Worm (Caenorhabditis elegans): ENCODE results near the gene C02F12.8.
A peak's percentile ranks its signal among the peaks of the same experiment; 100 is the strongest.

The C02F12.8 gene

DNA sequence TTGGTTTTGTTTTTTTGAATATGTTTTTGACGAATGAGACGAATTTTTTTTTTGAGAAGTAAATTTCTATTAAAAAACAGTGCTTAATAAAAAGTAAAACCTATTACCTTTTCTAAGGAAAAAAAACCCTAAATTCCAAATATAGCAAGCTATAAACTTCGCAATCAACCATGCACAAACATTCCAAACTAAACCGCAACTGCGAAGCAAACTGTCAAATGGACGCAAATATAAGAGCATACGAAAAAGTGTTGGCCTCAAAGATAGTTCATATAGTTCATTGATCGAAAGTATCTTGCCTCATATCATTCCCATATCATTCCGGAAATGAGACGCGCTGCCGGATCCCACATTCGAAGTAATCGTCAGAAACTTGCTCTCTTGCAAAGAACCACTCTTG is 3.6 kb upstream of the C02F12.8 start, which contains the start of gene C01C4.3:
Gene C01C4.3 (plus strand): TSS at position 301 of the 400 bp plus-strand sequence.
- TF ChIP-seq F13C5.2 (tag; optimal IDR thresholded peaks at IDR 0.05) (no peak), hmg-4 (GFP tag; optimal IDR thresholded peaks at IDR 0.05) (no peak)

DNA sequence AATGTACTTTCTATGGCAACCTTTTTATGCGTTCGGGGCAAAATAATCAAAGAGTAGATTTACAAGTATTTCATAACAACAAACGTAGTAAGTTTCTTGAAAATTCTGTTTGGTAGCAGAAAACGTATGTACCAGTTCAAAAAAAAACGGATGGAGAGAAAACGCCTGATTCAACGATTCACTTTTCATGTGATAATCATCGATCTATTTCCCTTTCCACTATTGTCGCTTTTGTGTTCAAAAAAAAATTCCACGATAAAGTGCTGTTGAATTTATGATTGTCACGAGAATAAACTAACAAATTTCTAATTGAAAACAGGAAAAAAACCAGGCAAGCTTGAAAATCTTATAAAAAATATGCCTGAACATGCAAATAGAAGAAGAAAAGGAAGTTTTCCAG is 2.8 kb upstream of the C02F12.8 start:
- TF ChIP-seq flt-1 (GFP tag; IDR thresholded peaks at IDR 0.05) (no peak), tra-4 (tag; optimal IDR thresholded peaks at IDR 0.05) (no peak), aly-1 (tag; optimal IDR thresholded peaks at IDR 0.05) (no peak), ceh-36 (tag; optimal IDR thresholded peaks at IDR 0.05) (no peak), ama-1 (optimal IDR thresholded peaks at IDR 0.05) (no peak), ets-7 (tag; optimal IDR thresholded peaks at IDR 0.05) (no peak), tbx-37 (GFP tag; conservative IDR thresholded peaks at IDR 0.05) (no peak), ceh-13 (GFP tag; optimal IDR thresholded peaks at IDR 0.05) (no peak), scrt-1 (GFP tag; IDR thresholded peaks at IDR 0.05) (no peak), B0310.2 (tag; optimal IDR thresholded peaks at IDR 0.05) (no peak), F13C5.2 (tag; optimal IDR thresholded peaks at IDR 0.05) (no peak)

DNA sequence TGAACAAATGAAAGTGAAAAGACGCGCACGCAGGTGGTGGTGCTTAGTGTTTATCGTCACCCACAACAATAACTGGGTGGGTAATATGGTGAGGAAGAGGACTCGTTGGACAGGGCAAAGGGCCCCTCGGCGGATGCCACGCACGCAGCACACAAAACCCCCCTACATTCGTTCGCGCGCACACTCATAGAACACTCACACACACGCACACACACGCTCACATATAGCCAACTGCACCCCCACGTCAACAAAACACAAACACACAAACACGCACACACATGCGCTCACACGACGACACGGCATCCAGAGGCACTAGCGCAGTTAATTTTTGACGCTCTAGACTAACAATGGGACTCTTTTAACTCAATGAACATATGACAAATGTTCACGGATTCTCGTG is 1.1 kb upstream of the C02F12.8 start:
- TF ChIP-seq tbx-37 (GFP tag; conservative IDR thresholded peaks at IDR 0.05): peak; percentile 37; the same call in 1 of the 2 replicates
- no peak for TF ChIP-seq tbx-11 (GFP tag; IDR thresholded peaks at IDR 0.05)
- no peak for TF ChIP-seq scrt-1 (GFP tag; IDR thresholded peaks at IDR 0.05)
- TF ChIP-seq ama-1 (optimal IDR thresholded peaks at IDR 0.05): no peak
- TF ChIP-seq F13C5.2 (tag; optimal IDR thresholded peaks at IDR 0.05): peak; percentile 77
- 0 out of 2 replicates have a peak, but pooled peaks have one; percentile 40 for TF ChIP-seq sea-1 (GFP tag; conservative IDR thresholded peaks at IDR 0.05)
- TF ChIP-seq flt-1 (GFP tag; IDR thresholded peaks at IDR 0.05): no peak
- TF ChIP-seq aly-1 (tag; optimal IDR thresholded peaks at IDR 0.05): peak; percentile 35
- TF ChIP-seq ceh-36 (tag; optimal IDR thresholded peaks at IDR 0.05): no peak
- TF ChIP-seq hmbx-1 (tag; optimal IDR thresholded peaks at IDR 0.05): no peak
- TF ChIP-seq ceh-13 (GFP tag; optimal IDR thresholded peaks at IDR 0.05): no peak
- no peak for TF ChIP-seq ets-7 (tag; optimal IDR thresholded peaks at IDR 0.05)
- no peak for TF ChIP-seq B0310.2 (tag; optimal IDR thresholded peaks at IDR 0.05)
- TF ChIP-seq hmg-4 (GFP tag; optimal IDR thresholded peaks at IDR 0.05): peak; percentile 86
- TF ChIP-seq pes-1 (GFP tag; IDR thresholded peaks at IDR 0.05): peak; percentile 56; the same call in 1 of the 2 replicates
- no peak for TF ChIP-seq hnd-1 (tag; optimal IDR thresholded peaks at IDR 0.05)
- no peak for TF ChIP-seq tra-4 (tag; optimal IDR thresholded peaks at IDR 0.05)

ce11 chrX:3689802-3690201 is 3.2 kb downstream of the C02F12.8 start:
- TF ChIP-seq ceh-13 (GFP tag; optimal IDR thresholded peaks at IDR 0.05) (no peak), ets-7 (tag; optimal IDR thresholded peaks at IDR 0.05) (no peak), hmbx-1 (tag; optimal IDR thresholded peaks at IDR 0.05) (no peak), hmg-4 (GFP tag; optimal IDR thresholded peaks at IDR 0.05) (no peak), scrt-1 (GFP tag; IDR thresholded peaks at IDR 0.05) (no peak), aly-1 (tag; optimal IDR thresholded peaks at IDR 0.05) (no peak), flt-1 (GFP tag; IDR thresholded peaks at IDR 0.05) (no peak), tra-4 (tag; optimal IDR thresholded peaks at IDR 0.05) (no peak), B0310.2 (tag; optimal IDR thresholded peaks at IDR 0.05) (no peak), ama-1 (optimal IDR thresholded peaks at IDR 0.05) (no peak), sea-1 (GFP tag; conservative IDR thresholded peaks at IDR 0.05) (no peak), ceh-36 (tag; optimal IDR thresholded peaks at IDR 0.05) (no peak), F13C5.2 (tag; optimal IDR thresholded peaks at IDR 0.05) (no peak), tbx-11 (GFP tag; IDR thresholded peaks at IDR 0.05) (no peak)

ce11 chrX:3689155-3689719 is 3.8 kb downstream of the C02F12.8 start, which contains the start of gene tag-278:
Gene tag-278, minus strand, starts transcription at chrX:3689205.
- TF ChIP-seq ama-1 (optimal IDR thresholded peaks at IDR 0.05): no peak
- TF ChIP-seq ceh-13 (GFP tag; optimal IDR thresholded peaks at IDR 0.05): no peak
- no peak for TF ChIP-seq pes-1 (GFP tag; IDR thresholded peaks at IDR 0.05)
- TF ChIP-seq hnd-1 (tag; optimal IDR thresholded peaks at IDR 0.05): no peak
- no peak for TF ChIP-seq flt-1 (GFP tag; IDR thresholded peaks at IDR 0.05)
- no peak for TF ChIP-seq ets-7 (tag; optimal IDR thresholded peaks at IDR 0.05)
- TF ChIP-seq B0310.2 (tag; optimal IDR thresholded peaks at IDR 0.05): no peak
- no peak for TF ChIP-seq F13C5.2 (tag; optimal IDR thresholded peaks at IDR 0.05)
- no peak for TF ChIP-seq tbx-37 (GFP tag; conservative IDR thresholded peaks at IDR 0.05)
- no peak for TF ChIP-seq hmbx-1 (tag; optimal IDR thresholded peaks at IDR 0.05)
- no peak for TF ChIP-seq sea-1 (GFP tag; conservative IDR thresholded peaks at IDR 0.05)

- no peak for TF ChIP-seq tbx-37 (GFP tag; conservative IDR thresholded peaks at IDR 0.05)
- no peak for TF ChIP-seq hmg-4 (GFP tag; optimal IDR thresholded peaks at IDR 0.05)
- no peak for TF ChIP-seq flt-1 (GFP tag; IDR thresholded peaks at IDR 0.05)
- no peak for TF ChIP-seq sea-1 (GFP tag; conservative IDR thresholded peaks at IDR 0.05)
- TF ChIP-seq aly-1 (tag; optimal IDR thresholded peaks at IDR 0.05): no peak
- no peak for TF ChIP-seq tra-4 (tag; optimal IDR thresholded peaks at IDR 0.05)
- no peak for TF ChIP-seq F13C5.2 (tag; optimal IDR thresholded peaks at IDR 0.05)
- no peak for TF ChIP-seq ama-1 (optimal IDR thresholded peaks at IDR 0.05)
- TF ChIP-seq B0310.2 (tag; optimal IDR thresholded peaks at IDR 0.05): no peak
- TF ChIP-seq pes-1 (GFP tag; IDR thresholded peaks at IDR 0.05): no peak
- no peak for TF ChIP-seq ceh-36 (tag; optimal IDR thresholded peaks at IDR 0.05)
- no peak for TF ChIP-seq hmbx-1 (tag; optimal IDR thresholded peaks at IDR 0.05)
- no peak for TF ChIP-seq ceh-13 (GFP tag; optimal IDR thresholded peaks at IDR 0.05)
- no peak for TF ChIP-seq ets-7 (tag; optimal IDR thresholded peaks at IDR 0.05)
- TF ChIP-seq tbx-11 (GFP tag; IDR thresholded peaks at IDR 0.05): no peak
- no peak for TF ChIP-seq scrt-1 (GFP tag; IDR thresholded peaks at IDR 0.05)
- no peak for TF ChIP-seq hnd-1 (tag; optimal IDR thresholded peaks at IDR 0.05)
Observed at ce11 chrX:3686420-3686819, 6.6 kb downstream of the C02F12.8 start.

DNA sequence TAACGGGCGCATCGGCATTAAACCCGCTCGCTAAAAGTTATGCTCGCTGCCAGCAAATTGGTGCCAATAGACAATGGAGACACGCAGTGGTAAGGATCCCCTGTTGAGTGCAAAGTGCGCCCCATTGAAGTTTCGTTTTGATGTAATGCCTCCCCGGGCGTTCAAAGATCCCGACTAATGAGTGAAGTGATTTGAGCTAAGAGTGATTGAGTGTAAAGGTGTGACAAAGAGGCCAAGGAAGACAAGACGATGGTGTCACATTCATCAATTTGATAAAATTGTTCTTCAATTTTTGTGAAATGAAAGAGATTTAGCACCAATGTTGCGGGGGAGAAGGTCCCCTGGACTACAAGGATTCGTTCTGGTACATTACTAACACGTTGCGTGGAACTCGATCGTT is 10.0 kb downstream of the C02F12.8 start:
- TF ChIP-seq B0310.2 (tag; optimal IDR thresholded peaks at IDR 0.05): no peak
- peak; percentile 25 for TF ChIP-seq hmg-4 (GFP tag; optimal IDR thresholded peaks at IDR 0.05)
- no peak for TF ChIP-seq tbx-37 (GFP tag; conservative IDR thresholded peaks at IDR 0.05)
- TF ChIP-seq tbx-11 (GFP tag; IDR thresholded peaks at IDR 0.05): no peak

Data from whole organism, early embryonic.